Worm (Caenorhabditis elegans): ENCODE measurements around the gene C55A6.10.

ce11 chrV:11533365-11533949 lies 28.3 kb downstream of the C55A6.10 start:
- TF ChIP-seq ref-1 (GFP tag; conservative IDR thresholded peaks at IDR 0.05): no peak
- TF ChIP-seq tab-1 (GFP tag; IDR thresholded peaks at IDR 0.05): no peak
- no peak for TF ChIP-seq cog-1 (tag; optimal IDR thresholded peaks at IDR 0.05)
- TF ChIP-seq ztf-23 (GFP tag; IDR thresholded peaks at IDR 0.05): no peak
- no peak for TF ChIP-seq med-1 (GFP tag; optimal IDR thresholded peaks at IDR 0.05; ENCODE audit: insufficient read depth)
- TF ChIP-seq T22C8.4 (GFP tag; IDR thresholded peaks at IDR 0.05): no peak
- TF ChIP-seq flt-1 (GFP tag; IDR thresholded peaks at IDR 0.05): no peak
- TF ChIP-seq klf-2 (GFP tag; conservative IDR thresholded peaks at IDR 0.05): no peak
